Worm (Caenorhabditis elegans) whole organism, mixed stage, embryonic: Measurements from ENCODE around the gene srbc-61.

Source experiments
- M03D4.4 ChIP-seq: sonication (generic microtip); optimal IDR thresholded peaks from 2 replicates; lab custom pipeline; 2017; ENCODE audit warnings: mild to moderate bottlenecking, missing genetic modification characterization, missing compliant biosample characterization
- bed-3 ChIP-seq: fragments of 200-800 bp; sonication (Bioruptor generic); optimal IDR thresholded peaks from 3 replicates; lab custom pipeline; 2018; ENCODE audit warnings: mild to moderate bottlenecking, missing genetic modification characterization, moderate library complexity, missing compliant biosample characterization
- blmp-1 ChIP-seq: fragments of 150-350 bp; optimal IDR thresholded peaks from 2 replicates; lab custom pipeline; 2014; ENCODE audit warnings: missing biosample characterization, missing genetic modification characterization
- ceh-39 ChIP-seq: fragments of 150-350 bp; optimal IDR thresholded peaks from 2 replicates; lab custom pipeline; 2014; ENCODE audit warnings: missing biosample characterization, missing genetic modification characterization
- ceh-43 ChIP-seq: fragments of 200-800 bp; sonication (Bioruptor generic); optimal IDR thresholded peaks from 2 replicates; lab custom pipeline; 2018; ENCODE audit warnings: mild to moderate bottlenecking, missing genetic modification characterization, moderate library complexity, missing compliant biosample characterization
- ceh-83 ChIP-seq: fragments of 200-800 bp; sonication (Bioruptor generic); optimal IDR thresholded peaks from 2 replicates; lab custom pipeline; 2018; ENCODE audit warnings: mild to moderate bottlenecking, missing genetic modification characterization, missing compliant biosample characterization
- ces-1 ChIP-seq: fragments of 150-350 bp; optimal IDR thresholded peaks from 2 replicates; lab custom pipeline; 2014; ENCODE audit warnings: missing biosample characterization, missing genetic modification reagents, missing genetic modification characterization
- cnd-1 ChIP-seq: fragments of 200-800 bp; sonication (Bioruptor generic); optimal IDR thresholded peaks from 2 replicates; lab custom pipeline; 2018; ENCODE audit warnings: mild to moderate bottlenecking, missing genetic modification characterization, missing compliant biosample characterization
- drap-1 ChIP-seq: fragments of 200-800 bp; sonication (Bioruptor generic); optimal IDR thresholded peaks from 3 replicates; lab custom pipeline; 2018; ENCODE audit warnings: mild to moderate bottlenecking, missing genetic modification characterization, missing compliant biosample characterization
- flh-1 ChIP-seq: fragments of 200-800 bp; sonication (Bioruptor generic); optimal IDR thresholded peaks from 2 replicates; lab custom pipeline; 2018; ENCODE audit warnings: mild to moderate bottlenecking, missing genetic modification characterization, moderate library complexity, missing compliant biosample characterization
- ham-2 ChIP-seq: fragments of 200-800 bp; sonication (Bioruptor generic); optimal IDR thresholded peaks from 2 replicates; lab custom pipeline; 2018; ENCODE audit warnings: mild to moderate bottlenecking, missing genetic modification characterization, missing compliant biosample characterization
- hlh-1 ChIP-seq: fragments of 150-350 bp; optimal IDR thresholded peaks from 2 replicates; lab custom pipeline; 2014; ENCODE audit warnings: missing biosample characterization, missing genetic modification reagents, missing genetic modification characterization
- lin-13 ChIP-seq: fragments of 150-350 bp; optimal IDR thresholded peaks from 2 replicates; lab custom pipeline; 2014; ENCODE audit warnings: missing biosample characterization, missing genetic modification characterization
- lsy-2 ChIP-seq: fragments of 150-350 bp; optimal IDR thresholded peaks from 2 replicates; lab custom pipeline; 2014; ENCODE audit warnings: missing biosample characterization, missing genetic modification characterization
- mab-5 ChIP-seq: fragments of 150-350 bp; optimal IDR thresholded peaks from 2 replicates; lab custom pipeline; 2014; ENCODE audit warnings: missing biosample characterization, missing genetic modification characterization
- mep-1 ChIP-seq: fragments of 150-350 bp; optimal IDR thresholded peaks from 2 replicates; lab custom pipeline; 2017; ENCODE audit warnings: missing biosample characterization, missing genetic modification reagents, missing genetic modification characterization, inconsistent platforms
- nhr-2 ChIP-seq: fragments of 150-350 bp; optimal IDR thresholded peaks from 2 replicates; lab custom pipeline; 2014; ENCODE audit warnings: missing biosample characterization, missing genetic modification characterization
- nhr-237 ChIP-seq: fragments of 150-350 bp; optimal IDR thresholded peaks from 2 replicates; lab custom pipeline; 2014; ENCODE audit warnings: missing biosample characterization, missing genetic modification characterization
- nhr-28 ChIP-seq: fragments of 150-350 bp; optimal IDR thresholded peaks from 2 replicates; lab custom pipeline; 2014; ENCODE audit warnings: missing biosample characterization, missing genetic modification characterization
- nhr-76 ChIP-seq: sonication (generic microtip); optimal IDR thresholded peaks from 2 replicates; lab custom pipeline; 2017; ENCODE audit warnings: missing biosample characterization, missing genetic modification characterization
- pha-4 ChIP-seq: fragments of 150-350 bp; optimal IDR thresholded peaks from 2 replicates; lab custom pipeline; 2018; ENCODE audit warnings: missing biosample characterization, missing genetic modification reagents, missing genetic modification characterization
- sem-2 ChIP-seq: fragments of 200-800 bp; sonication (Bioruptor generic); optimal IDR thresholded peaks from 2 replicates; lab custom pipeline; 2018; ENCODE audit warnings: mild to moderate bottlenecking, missing genetic modification characterization, missing compliant biosample characterization
- snpc-4 ChIP-seq: fragments of 150-350 bp; optimal IDR thresholded peaks from 2 replicates; lab custom pipeline; 2014; ENCODE audit warnings: missing biosample characterization, missing genetic modification characterization
- sptf-1 ChIP-seq: sonication (generic microtip); optimal IDR thresholded peaks from 2 replicates; lab custom pipeline; 2017; ENCODE audit warnings: mild to moderate bottlenecking, missing genetic modification characterization, moderate library complexity, missing compliant biosample characterization
- unc-120 ChIP-seq: sonication (generic microtip); optimal IDR thresholded peaks from 2 replicates; lab custom pipeline; 2017; ENCODE audit warnings: missing genetic modification characterization, missing compliant biosample characterization; ENCODE audit not compliant: poor library complexity, severe bottlenecking
- unc-39 ChIP-seq: fragments of 150-350 bp; optimal IDR thresholded peaks from 2 replicates; lab custom pipeline; 2014; ENCODE audit warnings: missing biosample characterization, missing genetic modification characterization
- unc-62 ChIP-seq: fragments of 150-350 bp; optimal IDR thresholded peaks from 2 replicates; lab custom pipeline; 2014; ENCODE audit warnings: missing biosample characterization, missing genetic modification reagents, missing genetic modification characterization
- zip-8 ChIP-seq: fragments of 150-350 bp; optimal IDR thresholded peaks from 2 replicates; lab custom pipeline; 2014; ENCODE audit warnings: missing biosample characterization, missing genetic modification characterization
- ztf-11 ChIP-seq: fragments of 150-350 bp; optimal IDR thresholded peaks from 2 replicates; lab custom pipeline; 2014; ENCODE audit warnings: missing biosample characterization, missing genetic modification characterization

The srbc-61 gene

ce11 chrV:17500055-17500454, 23.5 kb downstream of the srbc-61 start:
- no peak for TF ChIP-seq unc-120 (tag; lab: Kevin White, UChicago)
- no peak for TF ChIP-seq pha-4 (tag; lab: Kevin White, UChicago)
- TF ChIP-seq snpc-4 (tag; lab: Kevin White, UChicago): no peak
- TF ChIP-seq mab-5: no peak
- no peak for TF ChIP-seq sem-2 (GFP tag; lab: Kevin White, UChicago)
- no peak for TF ChIP-seq ceh-83 (GFP tag; lab: Kevin White, UChicago)
- TF ChIP-seq hlh-1 (tag; lab: Kevin White, UChicago): no peak
- no peak for TF ChIP-seq nhr-76 (tag; lab: Kevin White, UChicago)
- no peak for TF ChIP-seq unc-62 (GFP tag; lab: Kevin White, UChicago)
- TF ChIP-seq sptf-1 (tag; lab: Kevin White, UChicago): no peak
- TF ChIP-seq ceh-39 (tag; lab: Kevin White, UChicago): no peak

DNA sequence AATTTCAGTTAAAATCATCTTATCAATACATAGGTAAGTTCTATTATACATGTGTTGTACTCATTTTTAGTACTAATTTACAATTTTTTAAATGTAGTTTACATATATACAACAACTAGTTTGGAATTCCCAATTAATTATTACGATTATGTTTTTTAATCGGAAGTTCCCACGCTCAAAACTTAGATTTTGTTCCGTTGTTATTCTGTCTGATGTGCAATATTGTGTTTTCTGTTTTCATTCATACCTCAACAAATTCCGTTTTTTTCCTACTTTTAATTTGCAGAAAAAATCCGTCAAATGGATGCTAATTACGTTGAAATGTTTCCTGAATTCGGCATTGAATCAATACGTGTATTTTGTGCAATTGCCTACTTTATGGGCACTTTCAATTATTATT, 29.7 kb downstream of the srbc-61 start, which contains the start of gene srw-31:
TSS of gene srw-31 (plus strand) at position 301 of the 400 bp plus-strand sequence.
- TF ChIP-seq lsy-2 (tag; lab: Kevin White, UChicago) (no peak), cnd-1 (no peak), sptf-1 (tag; lab: Kevin White, UChicago) (no peak), drap-1 (GFP tag; lab: Kevin White, UChicago) (no peak), unc-39 (tag; lab: Kevin White, UChicago) (no peak), zip-8 (tag; lab: Kevin White, UChicago) (no peak), nhr-2 (tag; lab: Kevin White, UChicago) (no peak), hlh-1 (tag; lab: Kevin White, UChicago) (no peak), pha-4 (tag; lab: Kevin White, UChicago) (no peak), nhr-237 (no peak)
- TF ChIP-seq, all 35 proteins: peak for 0

- TF ChIP-seq drap-1 (GFP tag; lab: Kevin White, UChicago) (no peak), ces-1 (GFP tag; lab: Kevin White, UChicago) (no peak), snpc-4 (tag; lab: Kevin White, UChicago) (no peak), sptf-1 (tag; lab: Kevin White, UChicago) (no peak), cnd-1 (no peak)
These were observed 31.9 kb downstream of the srbc-61 start, which contains the start of gene srw-32 for ce11 chrV:17508493-17508892. Gene srw-32 (plus strand): TSS chrV:17508793.

ce11 chrV:17512763-17513162, 36.2 kb downstream of the srbc-61 start:
- no peak for TF ChIP-seq ceh-39 (tag; lab: Kevin White, UChicago)
- TF ChIP-seq pha-4 (tag; lab: Kevin White, UChicago): no peak
- TF ChIP-seq blmp-1 (tag; lab: Kevin White, UChicago): no peak
- no peak for TF ChIP-seq nhr-28 (tag; lab: Kevin White, UChicago)
- no peak for TF ChIP-seq sem-2 (GFP tag; lab: Kevin White, UChicago)
- no peak for TF ChIP-seq unc-39 (tag; lab: Kevin White, UChicago)
- TF ChIP-seq ham-2 (GFP tag; lab: Kevin White, UChicago): no peak
- no peak for TF ChIP-seq drap-1 (GFP tag; lab: Kevin White, UChicago)
- no peak for TF ChIP-seq cnd-1
- no peak for TF ChIP-seq mep-1 (tag; lab: Kevin White, UChicago)
- TF ChIP-seq ztf-11 (tag; lab: Kevin White, UChicago): no peak
- no peak for TF ChIP-seq flh-1 (GFP tag; lab: Kevin White, UChicago)
- TF ChIP-seq unc-62 (GFP tag; lab: Kevin White, UChicago): no peak
- TF ChIP-seq mab-5: no peak

DNA sequence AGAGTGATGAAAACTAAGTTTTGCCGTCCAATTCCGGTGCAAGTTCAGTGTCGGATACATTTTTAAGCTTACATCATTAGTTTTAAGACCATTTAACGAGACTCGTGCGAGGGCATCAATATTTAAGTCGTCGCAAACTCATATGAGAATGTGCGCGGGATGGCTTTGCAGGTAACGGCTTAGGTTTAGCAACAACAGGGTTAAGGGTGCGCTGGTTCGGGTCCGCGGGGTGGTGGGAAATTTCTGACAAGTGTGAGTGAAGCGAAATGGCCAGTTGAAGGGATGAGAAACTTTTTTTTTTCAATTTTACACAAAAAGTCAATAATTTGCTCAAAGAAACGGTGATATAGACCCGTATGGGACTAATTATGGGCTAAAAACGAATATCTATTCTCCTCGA, 37.2 kb downstream of the srbc-61 start:
- TF ChIP-seq lin-13: no peak
- no peak for TF ChIP-seq bed-3 (GFP tag; lab: Kevin White, UChicago)
- TF ChIP-seq zip-8 (tag; lab: Kevin White, UChicago): no peak
- TF ChIP-seq ceh-43 (GFP tag; lab: Kevin White, UChicago): no peak
- no peak for TF ChIP-seq drap-1 (GFP tag; lab: Kevin White, UChicago)
- no peak for TF ChIP-seq nhr-28 (tag; lab: Kevin White, UChicago)
- no peak for TF ChIP-seq lsy-2 (tag; lab: Kevin White, UChicago)
- no peak for TF ChIP-seq nhr-237
- TF ChIP-seq M03D4.4 (tag; lab: Kevin White, UChicago): no peak
- no peak for TF ChIP-seq ceh-39 (tag; lab: Kevin White, UChicago)
- no peak for TF ChIP-seq nhr-76 (tag; lab: Kevin White, UChicago)
- TF ChIP-seq ces-1 (GFP tag; lab: Kevin White, UChicago): no peak
